Worm (Caenorhabditis elegans): ENCODE data around the gene Y43F8C.11.

Gene Y43F8C.11

ce11 chrV:19718660-19719059 is 48.6 kb downstream of the Y43F8C.11 start (continued):
- no peak for TF ChIP-seq K11D2.4 (GFP tag; IDR thresholded peaks at IDR 0.05)
- TF ChIP-seq F57C9.4 (tag; optimal IDR thresholded peaks at IDR 0.05): no peak

- TF ChIP-seq snpc-3.4 (tag; optimal IDR thresholded peaks at IDR 0.05) (no peak), lin-54 (GFP tag; optimal IDR thresholded peaks at IDR 0.05) (no peak), let-607 (tag; optimal IDR thresholded peaks at IDR 0.05) (no peak), ztf-28 (GFP tag; IDR thresholded peaks at IDR 0.05) (no peak), ceh-91 (GFP tag; IDR thresholded peaks at IDR 0.05) (no peak), zfh-2 (GFP tag; conservative IDR thresholded peaks at IDR 0.05) (no peak), lag-1 (GFP tag; IDR thresholded peaks at IDR 0.05) (no peak), sptf-2 (GFP tag; optimal IDR thresholded peaks at IDR 0.05) (no peak), D2030.7 (GFP tag; IDR thresholded peaks at IDR 0.05) (no peak), attf-5 (GFP tag; optimal IDR thresholded peaks at IDR 0.05) (no peak), athp-1 (tag; optimal IDR thresholded peaks at IDR 0.05) (no peak)
Measured at ce11 chrV:19719253-19719652, 49.2 kb downstream of the Y43F8C.11 start, which contains the start of gene Y116F11A.6. Y116F11A.6 (plus strand) TSS chrV:19719553.
